Worm (Caenorhabditis elegans): ENCODE measurements around the gene T28A11.20.

- TF ChIP-seq hnd-1 (tag; optimal IDR thresholded peaks at IDR 0.05): no peak
- no peak for TF ChIP-seq F13C5.2 (tag; optimal IDR thresholded peaks at IDR 0.05)
- no peak for TF ChIP-seq ama-1 (optimal IDR thresholded peaks at IDR 0.05)
- TF ChIP-seq hmbx-1 (tag; optimal IDR thresholded peaks at IDR 0.05): no peak
- no peak for TF ChIP-seq flt-1 (GFP tag; IDR thresholded peaks at IDR 0.05)
- TF ChIP-seq aly-1 (tag; optimal IDR thresholded peaks at IDR 0.05): no peak
- no peak for TF ChIP-seq sea-1 (GFP tag; conservative IDR thresholded peaks at IDR 0.05)
Measured at ce11 chrV:3284629-3285028, 11.6 kb upstream of the T28A11.20 start, which contains the start of gene F35F10.5.

Measured in whole organism, early embryonic.